Worm (Caenorhabditis elegans) whole organism, late embryonic: ENCODE measurements around the gene F36H1.3.

ENCODE experiments used
- C08G9.2 ChIP-seq: sonication (generic microtip); optimal IDR thresholded peaks from 2 replicates; lab custom pipeline; 2016; ENCODE audit warnings: mild to moderate bottlenecking, missing genetic modification characterization, moderate library complexity, missing compliant biosample characterization
- C38D4.7 ChIP-seq: fragments of 200-800 bp; sonication (Bioruptor generic); optimal IDR thresholded peaks from 2 replicates; lab custom pipeline; 2018; ENCODE audit warnings: mild to moderate bottlenecking, missing genetic modification characterization, moderate library complexity, missing compliant biosample characterization
- K09A11.1 ChIP-seq: sonication (generic microtip); optimal IDR thresholded peaks from 2 replicates; lab custom pipeline; 2017; ENCODE audit warnings: antibody characterized with exemption, mild to moderate bottlenecking, missing genetic modification characterization, missing compliant biosample characterization; ENCODE audit not compliant: insufficient read depth
- T23F11.4 ChIP-seq: fragments of 200-800 bp; sonication (Bioruptor generic); optimal IDR thresholded peaks from 2 replicates; lab custom pipeline; 2018; ENCODE audit warnings: mild to moderate bottlenecking, missing genetic modification characterization, missing compliant biosample characterization
- Y22D7AL.16 ChIP-seq: sonication (generic microtip); optimal IDR thresholded peaks from 2 replicates; lab custom pipeline; 2016; ENCODE audit warnings: missing genetic modification characterization, missing compliant biosample characterization
- ama-1 ChIP-seq: fragments of 150-350 bp; optimal IDR thresholded peaks from 2 replicates; lab custom pipeline; 2014
- ceh-2 ChIP-seq: sonication (generic microtip); optimal IDR thresholded peaks from 2 replicates; lab custom pipeline; 2016; ENCODE audit warnings: missing genotype, missing genetic modification characterization, missing compliant biosample characterization
- ceh-24 ChIP-seq: sonication (generic microtip); optimal IDR thresholded peaks from 2 replicates; lab custom pipeline; 2016; ENCODE audit warnings: mild to moderate bottlenecking, missing genetic modification characterization, missing compliant biosample characterization
- ceh-30 ChIP-seq: fragments of 150-350 bp; optimal IDR thresholded peaks from 2 replicates; lab custom pipeline; 2014; ENCODE audit warnings: missing biosample characterization, missing genetic modification characterization
- ceh-45 ChIP-seq: fragments of 200-800 bp; sonication (Bioruptor generic); IDR thresholded peaks from 2 replicates; pipeline ENCODE4 v1.3.6; 2022; ENCODE audit warnings: missing genetic modification reagents, missing genetic modification characterization, missing compliant biosample characterization
- ceh-9 ChIP-seq: sonication (generic microtip); optimal IDR thresholded peaks from 2 replicates; lab custom pipeline; 2016; ENCODE audit warnings: mild to moderate bottlenecking, missing genetic modification characterization, inconsistent platforms, missing compliant biosample characterization
- che-1 ChIP-seq: sonication (generic microtip); optimal IDR thresholded peaks from 2 replicates; lab custom pipeline; 2016; ENCODE audit warnings: mild to moderate bottlenecking, missing genetic modification characterization, missing compliant biosample characterization
- dmd-4 ChIP-seq: sonication (generic microtip); optimal IDR thresholded peaks from 2 replicates; lab custom pipeline; 2016; ENCODE audit warnings: borderline replicate concordance, missing genetic modification characterization, missing compliant biosample characterization
- eyg-1 ChIP-seq: sonication (generic microtip); optimal IDR thresholded peaks from 2 replicates; lab custom pipeline; 2016; ENCODE audit warnings: missing genotype, missing genetic modification characterization, missing compliant biosample characterization
- hlh-13 ChIP-seq: fragments of 200-800 bp; sonication (Bioruptor generic); optimal IDR thresholded peaks from 2 replicates; lab custom pipeline; 2018; ENCODE audit warnings: mild to moderate bottlenecking, missing genetic modification characterization, missing compliant biosample characterization
- hlh-8 ChIP-seq: sonication (generic microtip); optimal IDR thresholded peaks from 2 replicates; lab custom pipeline; 2016; ENCODE audit warnings: missing genotype, missing genetic modification characterization, missing compliant biosample characterization
- lin-11 ChIP-seq: fragments of 200-800 bp; sonication (Bioruptor generic); optimal IDR thresholded peaks from 2 replicates; lab custom pipeline; 2018; ENCODE audit warnings: mild to moderate bottlenecking, missing genetic modification characterization, missing compliant biosample characterization
- madf-2 ChIP-seq: sonication (generic microtip); optimal IDR thresholded peaks from 2 replicates; lab custom pipeline; 2017; ENCODE audit warnings: missing genetic modification characterization, missing compliant biosample characterization
- nfya-1 ChIP-seq: sonication (generic microtip); optimal IDR thresholded peaks from 2 replicates; lab custom pipeline; 2017; ENCODE audit warnings: missing genetic modification characterization, mild to moderate bottlenecking, missing compliant biosample characterization, antibody characterized with exemption, moderate library complexity
- nhr-11 ChIP-seq: fragments of 150-350 bp; optimal IDR thresholded peaks from 2 replicates; lab custom pipeline; 2014; ENCODE audit warnings: missing biosample characterization, missing genetic modification characterization
- npax-4 ChIP-seq: sonication (generic microtip); optimal IDR thresholded peaks from 2 replicates; lab custom pipeline; 2016; ENCODE audit warnings: missing genetic modification characterization, missing compliant biosample characterization
- odd-2 ChIP-seq: sonication (generic microtip); optimal IDR thresholded peaks from 2 replicates; lab custom pipeline; 2017; ENCODE audit warnings: antibody characterized with exemption, mild to moderate bottlenecking, missing genetic modification characterization, missing compliant biosample characterization
- pat-9 ChIP-seq: fragments of 200-800 bp; sonication (Bioruptor generic); optimal IDR thresholded peaks from 2 replicates; lab custom pipeline; 2018; ENCODE audit warnings: mild to moderate bottlenecking, missing genetic modification characterization, moderate library complexity, missing compliant biosample characterization
- pros-1 ChIP-seq: fragments of 150-350 bp; optimal IDR thresholded peaks from 2 replicates; lab custom pipeline; 2014; ENCODE audit warnings: missing biosample characterization, missing genetic modification reagents, missing genetic modification characterization
- sox-4 ChIP-seq: sonication (generic microtip); optimal IDR thresholded peaks from 2 replicates; lab custom pipeline; 2017; ENCODE audit warnings: mild to moderate bottlenecking, missing genetic modification characterization, inconsistent platforms, missing compliant biosample characterization
- syd-9 ChIP-seq: sonication (generic microtip); optimal IDR thresholded peaks from 2 replicates; lab custom pipeline; 2016; ENCODE audit warnings: mild to moderate bottlenecking, missing genetic modification characterization, moderate library complexity, missing compliant biosample characterization
- tbx-7 ChIP-seq: sonication (generic microtip); optimal IDR thresholded peaks from 2 replicates; lab custom pipeline; 2016; ENCODE audit warnings: missing genotype, missing genetic modification characterization, missing compliant biosample characterization
- unc-3 ChIP-seq, 2 experiments: fragments of 200-800 bp in 1 of 2; sonication (Bioruptor generic) in 1 of 2; sonication (generic microtip) in 1 of 2; conservative IDR thresholded peaks in 1 of 2; optimal IDR thresholded peaks in 1 of 2; 2 replicates each; pipeline versions ENCODE4 v1.3.6 to Lab custom; 2016 to 2022; ENCODE audit warnings: missing compliant biosample characterization in 2 of 2, missing genetic modification characterization in 2 of 2, missing genetic modification reagents in 1 of 2
- unc-42 ChIP-seq: sonication (generic microtip); optimal IDR thresholded peaks from 2 replicates; lab custom pipeline; 2016; ENCODE audit warnings: missing genotype, missing genetic modification characterization, missing compliant biosample characterization
- unc-55 ChIP-seq: sonication (generic microtip); optimal IDR thresholded peaks from 2 replicates; lab custom pipeline; 2017; ENCODE audit warnings: missing biosample characterization, missing genetic modification reagents, missing genetic modification characterization
- ztf-16 ChIP-seq: sonication (generic microtip); optimal IDR thresholded peaks from 2 replicates; lab custom pipeline; 2017; ENCODE audit warnings: missing genetic modification characterization, missing compliant biosample characterization

Gene F36H1.3

DNA sequence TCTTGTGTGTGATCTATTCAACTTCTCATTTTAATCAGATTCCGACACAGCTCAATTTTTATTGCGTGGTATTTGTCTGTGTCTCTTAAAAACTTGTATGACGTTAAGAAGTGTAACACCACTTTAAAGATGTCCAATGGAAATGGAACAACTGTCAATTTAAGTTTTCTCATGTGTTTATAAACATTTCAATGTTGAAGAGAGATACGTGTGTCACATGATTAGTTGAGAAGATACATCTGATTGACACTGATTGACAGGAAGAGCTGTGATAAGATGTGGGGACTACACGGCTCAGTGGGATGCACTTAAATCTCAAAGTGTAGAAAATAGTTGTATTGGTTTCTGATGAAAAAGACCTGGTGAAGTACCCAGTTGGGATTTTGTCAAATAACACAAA, 18.4 kb downstream of the F36H1.3 start (continued):
- no peak for TF ChIP-seq unc-3 (GFP tag; conservative IDR thresholded peaks at IDR 0.05; lab: Robert Waterston, UW)
- no peak for TF ChIP-seq unc-3 (tag; optimal IDR thresholded peaks at IDR 0.05; lab: Kevin White, UChicago)

ce11 chrIV:11070895-11071294, 21.0 kb downstream of the F36H1.3 start:
- TF ChIP-seq npax-4: peak; percentile 30
- TF ChIP-seq dmd-4 (tag; lab: Kevin White, UChicago): peak; percentile 70
- TF ChIP-seq madf-2 (tag; lab: Kevin White, UChicago): peak; percentile 57
- peak; percentile 45 for TF ChIP-seq che-1 (tag; lab: Kevin White, UChicago)
- peak; percentile 46 for TF ChIP-seq lin-11
- peak; percentile 42 for TF ChIP-seq pat-9 (tag; lab: Kevin White, UChicago)
- peak; percentile 72 for TF ChIP-seq hlh-13 (GFP tag; lab: Kevin White, UChicago)
- TF ChIP-seq ztf-16 (tag; lab: Kevin White, UChicago): peak; percentile 29

ce11 chrIV:11078482-11078881, 28.6 kb downstream of the F36H1.3 start, which contains the start of gene Y5F2A.4:
Y5F2A.4 (minus strand) TSS chrIV:11078582.
- TF ChIP-seq ceh-45 (no peak), eyg-1 (tag; lab: Kevin White, UChicago) (no peak), ceh-2 (tag; lab: Kevin White, UChicago) (no peak), unc-55 (GFP tag; lab: Kevin White, UChicago) (no peak), ceh-9 (tag; lab: Kevin White, UChicago) (no peak), sox-4 (no peak), C38D4.7 (GFP tag; lab: Kevin White, UChicago) (no peak), tbx-7 (tag; lab: Kevin White, UChicago) (no peak), syd-9 (tag; lab: Kevin White, UChicago) (no peak), hlh-13 (GFP tag; lab: Kevin White, UChicago) (no peak), Y22D7AL.16 (tag; lab: Kevin White, UChicago) (no peak), unc-3 (GFP tag; conservative IDR thresholded peaks at IDR 0.05; lab: Robert Waterston, UW) (no peak), unc-3 (tag; optimal IDR thresholded peaks at IDR 0.05; lab: Kevin White, UChicago) (no peak), pat-9 (tag; lab: Kevin White, UChicago) (no peak), ceh-30 (tag; lab: Kevin White, UChicago) (no peak), C08G9.2 (tag; lab: Kevin White, UChicago) (no peak), hlh-8 (tag; lab: Kevin White, UChicago) (no peak), K09A11.1 (tag; lab: Kevin White, UChicago) (no peak)

- TF ChIP-seq ama-1 (lab: Kevin White, UChicago): peak; percentile 26
- no peak for TF ChIP-seq C38D4.7 (GFP tag; lab: Kevin White, UChicago)
- TF ChIP-seq, all 69 proteins: peak for 1
Measured at ce11 chrIV:11080823-11081285, 30.9 kb downstream of the F36H1.3 start, which contains the start of gene atg-7. atg-7 (minus strand) TSS chrIV:11081055.

- TF ChIP-seq ztf-16 (tag; lab: Kevin White, UChicago) (no peak), lin-11 (no peak), ceh-24 (no peak), hlh-13 (GFP tag; lab: Kevin White, UChicago) (no peak), pros-1 (tag; lab: Kevin White, UChicago) (no peak), K09A11.1 (tag; lab: Kevin White, UChicago) (no peak), nfya-1 (tag; lab: Kevin White, UChicago) (no peak), T23F11.4 (GFP tag; lab: Kevin White, UChicago) (no peak), unc-42 (no peak), ama-1 (lab: Kevin White, UChicago) (no peak), unc-3 (GFP tag; conservative IDR thresholded peaks at IDR 0.05; lab: Robert Waterston, UW) (no peak), unc-3 (tag; optimal IDR thresholded peaks at IDR 0.05; lab: Kevin White, UChicago) (no peak), odd-2 (tag; lab: Kevin White, UChicago) (no peak), eyg-1 (tag; lab: Kevin White, UChicago) (no peak), nhr-11 (tag; lab: Kevin White, UChicago) (no peak)
Measured at ce11 chrIV:11082153-11082552, 32.2 kb downstream of the F36H1.3 start, which contains the start of gene let-70. let-70 (minus strand) TSS chrIV:11082253.
